Worm (Caenorhabditis elegans) whole organism, L3 larva: ENCODE results near the gene ham-3.

Source experiments
- R02D3.7 ChIP-seq: fragments of 150-350 bp; optimal IDR thresholded peaks from 2 replicates; lab custom pipeline; 2014; ENCODE audit warnings: missing biosample characterization, missing genetic modification characterization
- ZK546.5 ChIP-seq: sonication (generic microtip); optimal IDR thresholded peaks from 2 replicates; lab custom pipeline; 2017; ENCODE audit warnings: missing biosample characterization, missing genetic modification characterization
- aly-2 ChIP-seq: fragments of 150-350 bp; optimal IDR thresholded peaks from 2 replicates; lab custom pipeline; 2014; ENCODE audit warnings: missing biosample characterization, missing genetic modification characterization
- ama-1 ChIP-seq: fragments of 150-350 bp; optimal IDR thresholded peaks from 2 replicates; lab custom pipeline; 2018
- ceh-16 ChIP-seq: sonication (generic microtip); optimal IDR thresholded peaks from 2 replicates; lab custom pipeline; 2017; ENCODE audit warnings: missing biosample characterization, missing genetic modification characterization
- ceh-28 ChIP-seq: fragments of 150-350 bp; optimal IDR thresholded peaks from 2 replicates; lab custom pipeline; 2014; ENCODE audit warnings: missing biosample characterization, missing genetic modification reagents, missing genetic modification characterization
- ceh-9 ChIP-seq: sonication (generic microtip); optimal IDR thresholded peaks from 2 replicates; lab custom pipeline; 2018; ENCODE audit warnings: missing biosample characterization, missing genetic modification characterization
- daf-12 ChIP-seq: fragments of 150-350 bp; optimal IDR thresholded peaks from 2 replicates; lab custom pipeline; 2014; ENCODE audit warnings: missing biosample characterization, missing genetic modification reagents, missing genetic modification characterization
- egl-27 ChIP-seq: sonication (generic microtip); optimal IDR thresholded peaks from 4 replicates; lab custom pipeline; 2017; ENCODE audit warnings: missing biosample characterization, missing genetic modification reagents, missing genetic modification characterization
- elt-3 ChIP-seq, 3 experiments: fragments of 150-350 bp in 1 of 3; sonication (generic microtip) in 2 of 3; optimal IDR thresholded peaks; 2 replicates in 2 of 3; 4 replicates in 1 of 3; lab custom pipeline; 2014 to 2017; ENCODE audit warnings: missing biosample characterization in 3 of 3, missing genetic modification characterization in 3 of 3
- fkh-10 ChIP-seq: sonication (generic microtip); optimal IDR thresholded peaks from 2 replicates; lab custom pipeline; 2017; ENCODE audit warnings: missing biosample characterization, missing genetic modification reagents, missing genetic modification characterization
- fkh-2 ChIP-seq: fragments of 150-350 bp; optimal IDR thresholded peaks from 2 replicates; lab custom pipeline; 2014; ENCODE audit warnings: missing biosample characterization, missing genetic modification reagents, missing genetic modification characterization
- fos-1 ChIP-seq: fragments of 150-350 bp; optimal IDR thresholded peaks from 2 replicates; lab custom pipeline; 2014; ENCODE audit warnings: missing biosample characterization, missing genetic modification characterization
- hmg-11 ChIP-seq: sonication (generic microtip); optimal IDR thresholded peaks from 2 replicates; lab custom pipeline; 2016; ENCODE audit warnings: missing genetic modification characterization, missing compliant biosample characterization
- jun-1 ChIP-seq: fragments of 150-350 bp; optimal IDR thresholded peaks from 2 replicates; lab custom pipeline; 2014; ENCODE audit warnings: missing biosample characterization, missing genetic modification reagents, missing genetic modification characterization
- lin-15B ChIP-seq: fragments of 150-350 bp; optimal IDR thresholded peaks from 2 replicates; lab custom pipeline; 2014; ENCODE audit warnings: missing biosample characterization, missing genetic modification characterization
- lin-39 ChIP-seq: fragments of 150-350 bp; optimal IDR thresholded peaks from 2 replicates; lab custom pipeline; 2018; ENCODE audit warnings: missing biosample characterization, missing genetic modification reagents, missing genetic modification characterization
- nfya-1 ChIP-seq: sonication (generic microtip); optimal IDR thresholded peaks from 2 replicates; lab custom pipeline; 2017; ENCODE audit warnings: missing genetic modification characterization, mild to moderate bottlenecking, missing compliant biosample characterization, antibody characterized with exemption, moderate library complexity; ENCODE audit not compliant: insufficient read depth
- nhr-11 ChIP-seq: fragments of 150-350 bp; optimal IDR thresholded peaks from 2 replicates; lab custom pipeline; 2014; ENCODE audit warnings: missing biosample characterization, missing genetic modification characterization
- nhr-12 ChIP-seq: fragments of 150-350 bp; optimal IDR thresholded peaks from 2 replicates; lab custom pipeline; 2014; ENCODE audit warnings: missing biosample characterization, missing genetic modification characterization
- nhr-23 ChIP-seq: fragments of 150-350 bp; optimal IDR thresholded peaks from 2 replicates; lab custom pipeline; 2014; ENCODE audit warnings: missing biosample characterization, missing genetic modification reagents, missing genetic modification characterization
- nhr-237 ChIP-seq: fragments of 150-350 bp; optimal IDR thresholded peaks from 2 replicates; lab custom pipeline; 2014; ENCODE audit warnings: missing biosample characterization, missing genetic modification characterization
- nhr-25 ChIP-seq: sonication (generic microtip); optimal IDR thresholded peaks from 2 replicates; lab custom pipeline; 2017; ENCODE audit warnings: missing biosample characterization, missing genetic modification characterization
- nhr-28 ChIP-seq: fragments of 150-350 bp; optimal IDR thresholded peaks from 2 replicates; lab custom pipeline; 2014; ENCODE audit warnings: missing biosample characterization, missing genetic modification characterization
- nhr-43 ChIP-seq: sonication (generic microtip); optimal IDR thresholded peaks from 2 replicates; lab custom pipeline; 2016; ENCODE audit warnings: mild to moderate bottlenecking, missing genetic modification characterization, missing compliant biosample characterization; ENCODE audit not compliant: poor library complexity, severe bottlenecking
- nhr-67 ChIP-seq: fragments of 150-350 bp; optimal IDR thresholded peaks from 2 replicates; lab custom pipeline; 2014; ENCODE audit warnings: missing biosample characterization, missing genetic modification characterization
- nhr-76 ChIP-seq: fragments of 150-350 bp; sonication (generic microtip); optimal IDR thresholded peaks from 5 replicates; lab custom pipeline; 2014; ENCODE audit warnings: missing biosample characterization, missing genetic modification characterization
- pha-4 ChIP-seq: fragments of 150-350 bp; optimal IDR thresholded peaks from 2 replicates; lab custom pipeline; 2014; ENCODE audit warnings: missing biosample characterization, missing genetic modification reagents, missing genetic modification characterization
- pqm-1 ChIP-seq: fragments of 150-350 bp; optimal IDR thresholded peaks from 2 replicates; lab custom pipeline; 2017; ENCODE audit warnings: missing biosample characterization, missing genetic modification characterization, inconsistent platforms
- sea-2 ChIP-seq: fragments of 150-350 bp; sonication (generic microtip); optimal IDR thresholded peaks from 4 replicates; lab custom pipeline; 2014; ENCODE audit warnings: missing biosample characterization, missing genetic modification reagents, missing genetic modification characterization
- snpc-4 ChIP-seq: fragments of 150-350 bp; optimal IDR thresholded peaks from 2 replicates; lab custom pipeline; 2014; ENCODE audit warnings: missing biosample characterization, missing genetic modification characterization
- tbx-2 ChIP-seq: sonication (generic microtip); optimal IDR thresholded peaks from 2 replicates; lab custom pipeline; 2016; ENCODE audit warnings: mild to moderate bottlenecking, missing genetic modification characterization, missing compliant biosample characterization
- unc-39 ChIP-seq: sonication (generic microtip); optimal IDR thresholded peaks from 4 replicates; lab custom pipeline; 2017; ENCODE audit warnings: missing biosample characterization, missing genetic modification characterization
- unc-62 ChIP-seq: fragments of 150-350 bp; sonication (generic microtip); optimal IDR thresholded peaks from 4 replicates; lab custom pipeline; 2014; ENCODE audit warnings: missing biosample characterization, missing genetic modification reagents, missing genetic modification characterization
- zag-1 ChIP-seq: fragments of 150-350 bp; optimal IDR thresholded peaks from 2 replicates; lab custom pipeline; 2014; ENCODE audit warnings: missing biosample characterization, missing genetic modification characterization
- ztf-11 ChIP-seq: fragments of 150-350 bp; optimal IDR thresholded peaks from 2 replicates; lab custom pipeline; 2014; ENCODE audit warnings: missing biosample characterization, missing genetic modification characterization
- ztf-4 ChIP-seq: fragments of 150-350 bp; optimal IDR thresholded peaks from 2 replicates; lab custom pipeline; 2014; ENCODE audit warnings: missing biosample characterization, missing genetic modification characterization

ham-3 gene

DNA sequence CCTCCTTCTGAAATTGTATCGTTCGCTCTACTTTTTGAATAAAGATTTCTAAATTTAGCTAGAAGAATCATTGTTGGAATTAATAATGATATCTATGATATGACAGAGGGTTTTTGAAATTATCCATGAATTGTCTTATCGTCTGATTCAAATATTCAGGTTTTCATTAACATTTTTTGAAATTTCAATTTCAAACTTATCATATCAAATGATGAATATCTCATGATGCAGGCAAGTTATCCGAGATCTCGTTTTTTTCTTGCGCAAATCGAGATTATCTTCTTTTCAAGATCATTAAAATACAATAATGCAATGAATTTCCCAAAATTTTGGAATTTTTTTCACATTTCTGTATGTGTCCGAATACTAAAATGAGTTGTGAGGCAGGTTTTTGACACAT is 22.6 kb upstream of the ham-3 start, which contains the start of gene spop-1:
Gene spop-1 (minus strand): TSS at position 101 of the 400 bp plus-strand sequence.
- TF ChIP-seq R02D3.7 (tag; lab: Kevin White, UChicago) (no peak), fos-1 (tag; lab: Kevin White, UChicago) (no peak), pha-4 (tag; lab: Kevin White, UChicago) (no peak), ama-1 (lab: Kevin White, UChicago) (no peak), nhr-76 (no peak), ztf-4 (no peak), nhr-237 (tag; lab: Kevin White, UChicago) (no peak), jun-1 (no peak), hmg-11 (tag; lab: Kevin White, UChicago) (no peak), ztf-11 (no peak), nhr-67 (tag; lab: Kevin White, UChicago) (no peak), nhr-25 (tag; lab: Kevin White, UChicago) (no peak), ceh-16 (tag; lab: Kevin White, UChicago) (no peak), elt-3 (tag; optimal IDR thresholded peaks at IDR 0.05; lab: Kevin White, UChicago) (no peak), snpc-4 (tag; lab: Kevin White, UChicago) (no peak), egl-27 (no peak), unc-39 (tag; lab: Kevin White, UChicago) (no peak)

DNA sequence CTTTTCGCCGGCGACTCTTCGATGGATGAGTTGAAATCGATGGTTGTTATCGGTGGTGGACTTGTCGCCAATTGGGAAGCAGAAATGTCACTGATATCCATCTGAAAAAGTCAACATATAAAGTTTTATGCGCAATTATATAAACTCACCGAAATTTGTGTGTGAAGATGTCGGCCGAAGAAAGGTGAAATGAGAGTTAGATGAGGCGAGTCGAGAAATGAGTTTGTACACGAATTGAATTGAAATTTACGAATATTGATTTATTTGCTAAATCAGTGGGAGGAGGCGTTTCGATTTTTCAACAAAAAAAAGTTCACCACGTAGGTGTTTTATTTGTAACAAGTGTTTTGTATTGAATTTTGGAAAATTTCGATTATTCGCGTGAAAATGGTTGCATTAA is 19.2 kb upstream of the ham-3 start, which contains the start of gene kel-10:
Gene kel-10 (minus strand): TSS at position 101 of the 400 bp plus-strand sequence.
- no peak for TF ChIP-seq R02D3.7 (tag; lab: Kevin White, UChicago)
- no peak for TF ChIP-seq pha-4 (tag; lab: Kevin White, UChicago)
- no peak for TF ChIP-seq nhr-43 (tag; lab: Kevin White, UChicago)

DNA sequence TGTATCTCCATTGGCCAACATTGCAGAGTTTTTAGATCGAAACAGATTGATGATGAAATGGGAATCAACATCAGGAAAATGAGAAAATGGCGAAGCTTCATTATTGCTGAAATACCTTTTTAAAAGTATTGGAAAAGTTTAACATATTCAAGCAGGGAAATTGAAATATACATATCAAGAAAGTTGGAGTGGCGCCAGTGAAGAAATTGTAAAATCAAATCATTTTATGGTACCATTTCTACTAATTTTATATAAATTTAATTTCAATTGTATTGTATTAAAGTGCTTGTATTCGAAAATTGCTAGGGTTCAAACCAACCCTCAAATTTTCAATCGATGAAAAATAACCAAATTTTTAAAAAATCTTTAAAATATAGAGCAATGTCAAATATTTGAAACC is 14.2 kb upstream of the ham-3 start, which contains the start of gene srt-55:
Gene srt-55 (minus strand): TSS at position 101 of the 400 bp plus-strand sequence.
- TF ChIP-seq zag-1 (tag; lab: Kevin White, UChicago) (no peak), pqm-1 (tag; lab: Kevin White, UChicago) (no peak), nhr-12 (tag; lab: Kevin White, UChicago) (no peak), nhr-25 (tag; lab: Kevin White, UChicago) (no peak), ama-1 (lab: Kevin White, UChicago) (no peak), ceh-9 (no peak)
- TF ChIP-seq, all 47 proteins: peak for 0

DNA sequence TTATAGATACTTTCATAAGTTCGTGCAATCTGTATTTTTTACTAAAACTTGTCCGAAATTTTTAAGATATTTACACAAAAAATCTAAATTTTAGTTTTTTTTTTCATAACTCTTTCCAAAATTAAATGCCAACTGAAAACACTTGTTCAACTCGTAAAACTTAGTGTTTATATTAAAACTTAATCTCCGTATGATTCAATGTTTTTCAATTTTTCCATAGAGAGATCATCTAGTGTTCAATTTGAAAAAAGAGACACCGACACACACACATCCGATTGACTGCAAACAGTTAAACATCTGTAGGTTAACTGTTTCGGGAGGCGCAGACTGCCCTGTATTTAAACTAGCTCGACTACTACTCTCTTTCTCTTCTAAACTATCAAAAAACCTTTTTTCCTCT is 11.6 kb upstream of the ham-3 start, which contains the start of gene T16H12.9:
Gene T16H12.9 (plus strand): TSS at position 301 of the 400 bp plus-strand sequence.
- TF ChIP-seq fkh-10 (GFP tag; lab: Kevin White, UChicago) (no peak), hmg-11 (tag; lab: Kevin White, UChicago) (no peak), lin-15B (tag; lab: Kevin White, UChicago) (no peak)

DNA sequence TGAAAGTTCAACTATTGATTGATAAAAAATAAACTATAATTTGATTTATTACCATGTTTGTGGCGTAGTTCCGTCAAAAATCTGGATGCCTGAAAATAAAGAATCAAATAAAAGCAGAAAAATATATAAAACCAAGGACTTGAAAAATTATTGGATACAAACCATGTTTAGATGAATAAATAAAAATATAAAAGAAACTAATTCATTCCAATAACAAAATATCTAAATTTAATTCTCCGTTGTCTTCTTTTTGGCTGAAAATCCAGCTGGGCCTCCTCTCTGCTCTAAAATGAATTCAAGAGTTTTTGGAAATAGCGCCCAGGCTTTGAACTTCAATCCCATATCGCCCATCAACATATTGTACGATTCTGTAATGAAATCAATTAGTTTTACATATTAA is 7.6 kb upstream of the ham-3 start, which contains the start of gene vps-29:
Gene vps-29 (minus strand): TSS at position 101 of the 400 bp plus-strand sequence.
- TF ChIP-seq nhr-23 (tag; lab: Kevin White, UChicago) (no peak), unc-62 (no peak), nhr-28 (tag; lab: Kevin White, UChicago) (no peak), nfya-1 (tag; lab: Kevin White, UChicago) (no peak), lin-39 (no peak), ztf-4 (no peak), sea-2 (no peak), elt-3 (tag; optimal IDR thresholded peaks at IDR 0.05; lab: Kevin White, UChicago) (no peak)

DNA sequence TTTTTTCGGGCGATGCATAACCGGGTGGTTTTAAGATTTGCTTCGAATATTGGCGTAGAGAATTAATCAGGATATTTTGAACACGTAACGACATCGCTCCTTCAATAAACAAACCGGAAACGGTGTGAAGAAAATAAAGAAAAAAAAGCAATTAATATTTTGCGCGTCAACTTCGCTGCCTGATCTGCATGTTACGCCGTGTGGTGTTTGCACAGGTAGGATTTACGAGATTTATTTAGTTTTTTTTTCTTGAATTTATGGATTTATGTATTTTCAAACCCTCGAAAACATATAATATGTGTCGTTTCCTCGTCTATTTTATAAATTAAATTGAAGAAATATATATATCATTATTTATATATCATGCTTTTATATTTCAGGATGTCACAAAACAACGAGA is 5.9 kb upstream of the ham-3 start, which contains the start of the genes ZK1128.1 and mett-10:
Gene ZK1128.1 (minus strand): TSS at position 99 of the 400 bp plus-strand sequence.
Gene mett-10 (plus strand): TSS at position 375 of the 400 bp plus-strand sequence.
- peak; percentile 51 for TF ChIP-seq pha-4 (tag; lab: Kevin White, UChicago)
- no peak for TF ChIP-seq egl-27
- no peak for TF ChIP-seq ZK546.5 (tag; lab: Kevin White, UChicago)
- TF ChIP-seq nfya-1 (tag; lab: Kevin White, UChicago) = peak; percentile 39
- no peak for TF ChIP-seq daf-12 (tag; lab: Kevin White, UChicago)
- TF ChIP-seq ama-1 (lab: Kevin White, UChicago) = no peak
- TF ChIP-seq tbx-2 (tag; lab: Kevin White, UChicago) = no peak
- no peak for TF ChIP-seq ceh-28
- no peak for TF ChIP-seq hmg-11 (tag; lab: Kevin White, UChicago)
- TF ChIP-seq ztf-4 = no peak
- TF ChIP-seq pqm-1 (tag; lab: Kevin White, UChicago) = no peak
- no peak for TF ChIP-seq fkh-2 (tag; lab: Kevin White, UChicago)
- no peak for TF ChIP-seq nhr-43 (tag; lab: Kevin White, UChicago)
- TF ChIP-seq elt-3 (tag; optimal IDR thresholded peaks at IDR 0.05; lab: Kevin White, UChicago) = no peak
- TF ChIP-seq aly-2 = no peak
- TF ChIP-seq nhr-25 (tag; lab: Kevin White, UChicago) = no peak
- TF ChIP-seq nhr-11 (tag; lab: Kevin White, UChicago) = no peak
- TF ChIP-seq nhr-28 (tag; lab: Kevin White, UChicago) = no peak
- TF ChIP-seq unc-62 = no peak
- TF ChIP-seq nhr-12 (tag; lab: Kevin White, UChicago) = no peak
- peak; percentile 85 for TF ChIP-seq R02D3.7 (tag; lab: Kevin White, UChicago)
- TF ChIP-seq lin-15B (tag; lab: Kevin White, UChicago) = peak; percentile 45
- TF ChIP-seq lin-39 = no peak
- TF ChIP-seq ztf-11 = no peak
- peak; percentile 18 for TF ChIP-seq nhr-23 (tag; lab: Kevin White, UChicago)
- TF ChIP-seq fos-1 (tag; lab: Kevin White, UChicago) = no peak
- no peak for TF ChIP-seq nhr-237 (tag; lab: Kevin White, UChicago)
